Worm (Caenorhabditis elegans) whole organism, L3 larva: ENCODE results near the gene R03H10.4.

Experiments
- ceh-16 ChIP-seq: sonication (generic microtip); optimal IDR thresholded peaks from 2 replicates; lab custom pipeline; 2017; ENCODE audit warnings: missing biosample characterization, missing genetic modification characterization
- nhr-11 ChIP-seq: fragments of 150-350 bp; optimal IDR thresholded peaks from 2 replicates; lab custom pipeline; 2014; ENCODE audit warnings: missing biosample characterization, missing genetic modification characterization
- skn-1 ChIP-seq: fragments of 150-350 bp; optimal IDR thresholded peaks from 2 replicates; lab custom pipeline; 2014; ENCODE audit warnings: missing biosample characterization, missing genetic modification characterization
- tbx-2 ChIP-seq: sonication (generic microtip); optimal IDR thresholded peaks from 2 replicates; lab custom pipeline; 2016; ENCODE audit warnings: mild to moderate bottlenecking, missing genetic modification characterization, missing compliant biosample characterization

DNA sequence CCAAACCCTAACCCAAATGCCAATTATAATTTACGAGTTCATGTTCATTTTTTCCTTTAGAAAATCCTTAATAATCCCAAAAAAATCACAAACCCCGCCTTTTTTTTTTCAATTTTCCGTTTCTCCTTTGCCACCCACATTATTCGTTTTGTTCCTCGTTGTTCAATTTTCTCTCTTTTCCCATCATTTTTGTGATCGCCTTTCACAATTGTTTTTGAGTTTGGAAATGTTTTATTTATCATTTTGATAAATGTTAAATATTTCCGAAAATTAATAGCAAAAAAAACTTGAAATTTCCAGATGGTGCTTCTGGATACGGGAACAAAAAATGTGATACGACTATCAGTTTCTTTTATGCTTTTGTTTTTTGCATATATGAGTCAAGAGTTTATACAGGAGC lies 47.0 kb upstream of the R03H10.4 start, which contains the start of gene F31D5.2:
- TF ChIP-seq ceh-16 = no peak
- TF ChIP-seq nhr-11 (tag; lab: Kevin White, UChicago) = no peak
- TF ChIP-seq tbx-2 = no peak
- no peak for TF ChIP-seq skn-1 (tag; lab: Kevin White, UChicago)
